Worm (Caenorhabditis elegans) whole organism, L3 larva: Measurements from ENCODE around the gene clh-1.
A peak's percentile ranks its signal among the peaks of the same experiment; 100 is the strongest.

Experiments used
- ceh-16 ChIP-seq: sonication (generic microtip); optimal IDR thresholded peaks from 2 replicates; lab custom pipeline; 2017; ENCODE audit warnings: missing biosample characterization, missing genetic modification characterization
- ceh-28 ChIP-seq: fragments of 150-350 bp; optimal IDR thresholded peaks from 2 replicates; lab custom pipeline; 2014; ENCODE audit warnings: missing biosample characterization, missing genetic modification reagents, missing genetic modification characterization
- ceh-82 ChIP-seq: fragments of 150-350 bp; optimal IDR thresholded peaks from 2 replicates; lab custom pipeline; 2014; ENCODE audit warnings: missing biosample characterization, missing genetic modification characterization
- egl-5 ChIP-seq: fragments of 150-350 bp; optimal IDR thresholded peaks from 2 replicates; lab custom pipeline; 2017; ENCODE audit warnings: missing biosample characterization, missing genetic modification reagents, missing genetic modification characterization, inconsistent platforms
- elt-2 ChIP-seq: sonication (generic microtip); optimal IDR thresholded peaks from 2 replicates; lab custom pipeline; 2016; ENCODE audit warnings: missing genetic modification reagents, mild to moderate bottlenecking, missing genetic modification characterization, missing compliant biosample characterization
- elt-3 ChIP-seq, 3 experiments: fragments of 150-350 bp in 1 of 3; sonication (generic microtip) in 2 of 3; optimal IDR thresholded peaks; 2 replicates in 2 of 3; 4 replicates in 1 of 3; lab custom pipeline; 2014 to 2017; ENCODE audit warnings: missing biosample characterization in 3 of 3, missing genetic modification characterization in 3 of 3
- fkh-10 ChIP-seq: sonication (generic microtip); optimal IDR thresholded peaks from 2 replicates; lab custom pipeline; 2017; ENCODE audit warnings: missing biosample characterization, missing genetic modification reagents, missing genetic modification characterization
- jun-1 ChIP-seq: fragments of 150-350 bp; optimal IDR thresholded peaks from 2 replicates; lab custom pipeline; 2014; ENCODE audit warnings: missing biosample characterization, missing genetic modification reagents, missing genetic modification characterization
- lin-15B ChIP-seq: fragments of 150-350 bp; optimal IDR thresholded peaks from 2 replicates; lab custom pipeline; 2014; ENCODE audit warnings: missing biosample characterization, missing genetic modification characterization
- lin-39 ChIP-seq: fragments of 150-350 bp; optimal IDR thresholded peaks from 2 replicates; lab custom pipeline; 2018; ENCODE audit warnings: missing biosample characterization, missing genetic modification reagents, missing genetic modification characterization
- lsy-12 ChIP-seq: sonication (generic microtip); optimal IDR thresholded peaks from 2 replicates; lab custom pipeline; 2016; ENCODE audit warnings: mild to moderate bottlenecking, missing genetic modification characterization, missing compliant biosample characterization
- mdl-1 ChIP-seq: fragments of 150-350 bp; optimal IDR thresholded peaks from 2 replicates; lab custom pipeline; 2014; ENCODE audit warnings: missing biosample characterization, missing genetic modification characterization
- nfya-1 ChIP-seq: sonication (generic microtip); optimal IDR thresholded peaks from 2 replicates; lab custom pipeline; 2017; ENCODE audit warnings: missing genetic modification characterization, mild to moderate bottlenecking, missing compliant biosample characterization, antibody characterized with exemption, moderate library complexity; ENCODE audit not compliant: insufficient read depth
- nhr-11 ChIP-seq: fragments of 150-350 bp; optimal IDR thresholded peaks from 2 replicates; lab custom pipeline; 2014; ENCODE audit warnings: missing biosample characterization, missing genetic modification characterization
- nhr-23 ChIP-seq: fragments of 150-350 bp; optimal IDR thresholded peaks from 2 replicates; lab custom pipeline; 2014; ENCODE audit warnings: missing biosample characterization, missing genetic modification reagents, missing genetic modification characterization
- nhr-237 ChIP-seq: fragments of 150-350 bp; optimal IDR thresholded peaks from 2 replicates; lab custom pipeline; 2014; ENCODE audit warnings: missing biosample characterization, missing genetic modification characterization
- nhr-25 ChIP-seq: sonication (generic microtip); optimal IDR thresholded peaks from 2 replicates; lab custom pipeline; 2017; ENCODE audit warnings: missing biosample characterization, missing genetic modification characterization
- nhr-28 ChIP-seq: fragments of 150-350 bp; optimal IDR thresholded peaks from 2 replicates; lab custom pipeline; 2014; ENCODE audit warnings: missing biosample characterization, missing genetic modification characterization
- nhr-43 ChIP-seq: sonication (generic microtip); optimal IDR thresholded peaks from 2 replicates; lab custom pipeline; 2016; ENCODE audit warnings: mild to moderate bottlenecking, missing genetic modification characterization, missing compliant biosample characterization; ENCODE audit not compliant: poor library complexity, severe bottlenecking
- nhr-67 ChIP-seq: fragments of 150-350 bp; optimal IDR thresholded peaks from 2 replicates; lab custom pipeline; 2014; ENCODE audit warnings: missing biosample characterization, missing genetic modification characterization
- nhr-76 ChIP-seq: fragments of 150-350 bp; sonication (generic microtip); optimal IDR thresholded peaks from 5 replicates; lab custom pipeline; 2014; ENCODE audit warnings: missing biosample characterization, missing genetic modification characterization
- pha-4 ChIP-seq: fragments of 150-350 bp; optimal IDR thresholded peaks from 2 replicates; lab custom pipeline; 2014; ENCODE audit warnings: missing biosample characterization, missing genetic modification reagents, missing genetic modification characterization
- pqm-1 ChIP-seq: fragments of 150-350 bp; optimal IDR thresholded peaks from 2 replicates; lab custom pipeline; 2017; ENCODE audit warnings: missing biosample characterization, missing genetic modification characterization, inconsistent platforms
- sea-2 ChIP-seq: fragments of 150-350 bp; sonication (generic microtip); optimal IDR thresholded peaks from 4 replicates; lab custom pipeline; 2014; ENCODE audit warnings: missing biosample characterization, missing genetic modification reagents, missing genetic modification characterization
- skn-1 ChIP-seq: fragments of 150-350 bp; optimal IDR thresholded peaks from 2 replicates; lab custom pipeline; 2014; ENCODE audit warnings: missing biosample characterization, missing genetic modification characterization
- snpc-4 ChIP-seq: fragments of 150-350 bp; optimal IDR thresholded peaks from 2 replicates; lab custom pipeline; 2014; ENCODE audit warnings: missing biosample characterization, missing genetic modification characterization
- unc-39 ChIP-seq: sonication (generic microtip); optimal IDR thresholded peaks from 4 replicates; lab custom pipeline; 2017; ENCODE audit warnings: missing biosample characterization, missing genetic modification characterization
- unc-62 ChIP-seq: fragments of 150-350 bp; sonication (generic microtip); optimal IDR thresholded peaks from 4 replicates; lab custom pipeline; 2014; ENCODE audit warnings: missing biosample characterization, missing genetic modification reagents, missing genetic modification characterization
- ztf-4 ChIP-seq: fragments of 150-350 bp; optimal IDR thresholded peaks from 2 replicates; lab custom pipeline; 2014; ENCODE audit warnings: missing biosample characterization, missing genetic modification characterization

Gene clh-1

ce11 chrII:11839116-11839515 is 17.1 kb downstream of the clh-1 start:
- TF ChIP-seq nhr-67 (tag; lab: Kevin White, UChicago) (no peak), nhr-25 (tag; lab: Kevin White, UChicago) (peak; percentile 4), nhr-43 (tag; lab: Kevin White, UChicago) (peak; percentile 17)

- TF ChIP-seq elt-3 (tag; optimal IDR thresholded peaks at IDR 0.05; lab: Kevin White, UChicago) (peak in 1 of 3 experiments; percentile 73), nhr-28 (tag; lab: Kevin White, UChicago) (no peak), sea-2 (GFP tag; lab: Kevin White, UChicago) (no peak), skn-1 (tag; lab: Kevin White, UChicago) (no peak), nhr-43 (tag; lab: Kevin White, UChicago) (peak; percentile 92), nhr-23 (tag; lab: Kevin White, UChicago) (peak; percentile 39), unc-62 (GFP tag; lab: Kevin White, UChicago) (no peak), mdl-1 (tag; lab: Kevin White, UChicago) (no peak), nhr-25 (tag; lab: Kevin White, UChicago) (peak; percentile 36), nhr-76 (tag; lab: Kevin White, UChicago) (peak; percentile 30)
These were observed 17.9 kb downstream of the clh-1 start for ce11 chrII:11838353-11838752.

- peak; percentile 1 for TF ChIP-seq pqm-1 (tag; lab: Kevin White, UChicago)
- TF ChIP-seq nhr-23 (tag; lab: Kevin White, UChicago): peak; percentile 63
- TF ChIP-seq lsy-12: no peak
- TF ChIP-seq snpc-4 (tag; lab: Kevin White, UChicago): no peak
- TF ChIP-seq ceh-16: no peak
- TF ChIP-seq nfya-1 (tag; lab: Kevin White, UChicago): no peak
- TF ChIP-seq skn-1 (tag; lab: Kevin White, UChicago): no peak
- no peak for TF ChIP-seq egl-5 (tag; lab: Kevin White, UChicago)
- no peak for TF ChIP-seq sea-2 (GFP tag; lab: Kevin White, UChicago)
- TF ChIP-seq nhr-43 (tag; lab: Kevin White, UChicago): peak; percentile 91
- peak in 1 of 3 experiments; percentile 46 for TF ChIP-seq elt-3 (tag; optimal IDR thresholded peaks at IDR 0.05; lab: Kevin White, UChicago)
- peak; percentile 37 for TF ChIP-seq nhr-76 (tag; lab: Kevin White, UChicago)
- no peak for TF ChIP-seq ztf-4 (tag; lab: Kevin White, UChicago)
- TF ChIP-seq elt-2: peak; percentile 69
- no peak for TF ChIP-seq fkh-10 (GFP tag; lab: Kevin White, UChicago)
These were observed 19.6 kb downstream of the clh-1 start for ce11 chrII:11836554-11837218.

- no peak for TF ChIP-seq lin-15B (tag; lab: Kevin White, UChicago)
- no peak for TF ChIP-seq elt-2
- TF ChIP-seq ceh-28 (tag; lab: Kevin White, UChicago): no peak
- no peak for TF ChIP-seq lin-39 (tag; lab: Kevin White, UChicago)
- TF ChIP-seq, all 47 proteins: peak for 0
These were observed 21.1 kb downstream of the clh-1 start, which contains the start of gene T27D12.6 for ce11 chrII:11835208-11835607. T27D12.6 (plus strand) TSS chrII:11835508.

- TF ChIP-seq nhr-237 (tag; lab: Kevin White, UChicago) (no peak), nfya-1 (tag; lab: Kevin White, UChicago) (no peak), jun-1 (tag; lab: Kevin White, UChicago) (no peak), nhr-11 (tag; lab: Kevin White, UChicago) (no peak)
These were observed 23.8 kb downstream of the clh-1 start, which contains the start of gene clec-144 for ce11 chrII:11832475-11832874. clec-144 (minus strand) TSS chrII:11832575.

ce11 chrII:11830601-11831000 is 25.7 kb downstream of the clh-1 start:
- no peak for TF ChIP-seq ceh-82
- peak; percentile 13 for TF ChIP-seq elt-2
- peak; percentile 15 for TF ChIP-seq lin-15B (tag; lab: Kevin White, UChicago)
- TF ChIP-seq snpc-4 (tag; lab: Kevin White, UChicago): peak; percentile 33
- TF ChIP-seq unc-39 (tag; lab: Kevin White, UChicago): no peak
- TF ChIP-seq nhr-23 (tag; lab: Kevin White, UChicago): peak; percentile 4
- TF ChIP-seq nhr-11 (tag; lab: Kevin White, UChicago): no peak
- peak; percentile 7 for TF ChIP-seq nhr-25 (tag; lab: Kevin White, UChicago)
- no peak for TF ChIP-seq nhr-67 (tag; lab: Kevin White, UChicago)
- TF ChIP-seq pha-4: peak; percentile 79
- TF ChIP-seq elt-3 (tag; optimal IDR thresholded peaks at IDR 0.05; lab: Kevin White, UChicago): no peak
